Worm (Caenorhabditis elegans) whole organism, L4 larva: ENCODE data around the gene nfki-1.

ENCODE experiments used
- F10B5.3 ChIP-seq: sonication (generic microtip); optimal IDR thresholded peaks from 2 replicates; lab custom pipeline; 2016; ENCODE audit warnings: mild to moderate bottlenecking, missing genetic modification characterization, missing compliant biosample characterization
- F26F4.8 ChIP-seq: fragments of 200-800 bp; sonication (Bioruptor generic); conservative IDR thresholded peaks from 2 replicates; pipeline ENCODE4 v1.3.6; 2022; ENCODE audit warnings: missing genetic modification characterization, missing compliant biosample characterization
- F37D6.2 ChIP-seq: sonication (generic microtip); optimal IDR thresholded peaks from 2 replicates; lab custom pipeline; 2016; ENCODE audit warnings: mild to moderate bottlenecking, missing genetic modification characterization, missing compliant biosample characterization
- T26A8.4 ChIP-seq: fragments of 200-800 bp; sonication (Bioruptor generic); IDR thresholded peaks from 2 replicates; pipeline ENCODE4 v1.3.6; 2022; ENCODE audit warnings: missing genetic modification characterization, missing compliant biosample characterization
- aha-1 ChIP-seq: fragments of 150-350 bp; peaks from one replicate; lab custom pipeline; 2014; ENCODE audit warnings: missing biosample characterization, missing genetic modification characterization
- ceh-28 ChIP-seq: fragments of 150-350 bp; optimal IDR thresholded peaks from 2 replicates; lab custom pipeline; 2014; ENCODE audit warnings: missing biosample characterization, missing genetic modification reagents, missing genetic modification characterization
- ceh-32 ChIP-seq: sonication (generic microtip); optimal IDR thresholded peaks from 2 replicates; lab custom pipeline; 2016; ENCODE audit warnings: mild to moderate bottlenecking, missing genetic modification characterization, missing compliant biosample characterization; ENCODE audit not compliant: poor library complexity
- ceh-44 ChIP-seq: fragments of 200-800 bp; sonication (Bioruptor generic); IDR thresholded peaks from 2 replicates; pipeline ENCODE4 v1.3.6; 2022; ENCODE audit warnings: missing genetic modification reagents, missing genetic modification characterization, missing compliant biosample characterization
- ceh-82 ChIP-seq: sonication (generic microtip); optimal IDR thresholded peaks from 2 replicates; lab custom pipeline; 2017; ENCODE audit warnings: missing biosample characterization, missing genetic modification characterization
- daf-16 ChIP-seq, 3 experiments: sonication (generic microtip); optimal IDR thresholded peaks; 2 replicates each; lab custom pipeline; 2016 to 2017; ENCODE audit warnings: missing genetic modification characterization in 3 of 3, missing genetic modification reagents in 3 of 3, mild to moderate bottlenecking in 2 of 3, missing compliant biosample characterization in 2 of 3, missing biosample characterization in 1 of 3, moderate library complexity in 1 of 3
- dmd-6 ChIP-seq: fragments of 200-800 bp; sonication (Bioruptor generic); IDR thresholded peaks from 2 replicates; pipeline ENCODE4 v1.3.6; 2022; ENCODE audit warnings: missing genetic modification reagents, missing genetic modification characterization, missing compliant biosample characterization
- dmd-8 ChIP-seq: fragments of 200-800 bp; sonication (Bioruptor generic); IDR thresholded peaks from 2 replicates; pipeline ENCODE4 v1.3.6; 2022; ENCODE audit warnings: missing genetic modification characterization, missing compliant biosample characterization
- dpl-1 ChIP-seq: fragments of 150-350 bp; optimal IDR thresholded peaks from 2 replicates; lab custom pipeline; 2014; ENCODE audit warnings: missing biosample characterization, missing genetic modification reagents, missing genetic modification characterization
- duxl-1 ChIP-seq: sonication (generic microtip); optimal IDR thresholded peaks from 2 replicates; lab custom pipeline; 2016; ENCODE audit warnings: mild to moderate bottlenecking, missing genetic modification characterization, moderate library complexity, missing compliant biosample characterization; ENCODE audit not compliant: poor library complexity
- dve-1 ChIP-seq: sonication (generic microtip); optimal IDR thresholded peaks from 2 replicates; lab custom pipeline; 2017; ENCODE audit warnings: antibody characterized with exemption, mild to moderate bottlenecking, missing genetic modification characterization, missing compliant biosample characterization; ENCODE audit not compliant: insufficient read depth
- egl-27 ChIP-seq: sonication (generic microtip); optimal IDR thresholded peaks from 3 replicates; lab custom pipeline; 2017; ENCODE audit warnings: missing biosample characterization, missing genetic modification reagents, missing genetic modification characterization
- fkh-10 ChIP-seq: fragments of 150-350 bp; optimal IDR thresholded peaks from 2 replicates; lab custom pipeline; 2014; ENCODE audit warnings: missing biosample characterization, missing genetic modification reagents, missing genetic modification characterization
- hif-1 ChIP-seq, 2 experiments: sonication (generic microtip); optimal IDR thresholded peaks; 2 replicates each; lab custom pipeline; 2016 to 2017; ENCODE audit warnings: missing compliant biosample characterization in 2 of 2, missing genetic modification characterization in 2 of 2, missing genetic modification reagents in 2 of 2, missing genotype in 2 of 2, mild to moderate bottlenecking in 1 of 2
- hlh-11 ChIP-seq: fragments of 200-800 bp; sonication (Bioruptor generic); optimal IDR thresholded peaks from 2 replicates; lab custom pipeline; 2018; ENCODE audit warnings: mild to moderate bottlenecking, missing genetic modification characterization, missing compliant biosample characterization
- hlh-30 ChIP-seq: sonication (generic microtip); optimal IDR thresholded peaks from 2 replicates; lab custom pipeline; 2017; ENCODE audit warnings: antibody characterized with exemption, mild to moderate bottlenecking, missing genetic modification characterization, missing compliant biosample characterization; ENCODE audit not compliant: insufficient read depth
- lim-7 ChIP-seq: fragments of 200-800 bp; sonication (Bioruptor generic); IDR thresholded peaks from 2 replicates; pipeline ENCODE4 v1.3.6; 2022; ENCODE audit warnings: missing genetic modification characterization, missing compliant biosample characterization
- lin-15B ChIP-seq: fragments of 150-350 bp; sonication (generic microtip); optimal IDR thresholded peaks from 3 replicates; lab custom pipeline; 2014; ENCODE audit warnings: missing biosample characterization, missing genetic modification characterization
- lin-38 ChIP-seq: fragments of 200-800 bp; sonication (Bioruptor generic); IDR thresholded peaks from 2 replicates; pipeline ENCODE4 v1.3.6; 2022; ENCODE audit warnings: missing genetic modification reagents, missing genetic modification characterization, missing compliant biosample characterization
- lir-3 ChIP-seq: sonication (generic microtip); optimal IDR thresholded peaks from 2 replicates; lab custom pipeline; 2016; ENCODE audit warnings: mild to moderate bottlenecking, missing genetic modification characterization, missing compliant biosample characterization
- lsy-2 ChIP-seq, 2 experiments: fragments of 150-350 bp in 1 of 2; sonication (generic microtip) in 1 of 2; optimal IDR thresholded peaks; 2 replicates each; lab custom pipeline; 2014 to 2017; ENCODE audit warnings: missing biosample characterization in 2 of 2, missing genetic modification characterization in 2 of 2
- madf-5 ChIP-seq, 2 experiments: fragments of 200-800 bp; sonication (Bioruptor generic); IDR thresholded peaks; 2 replicates each; pipeline ENCODE4 v1.3.6; 2022; ENCODE audit warnings: missing compliant biosample characterization in 2 of 2, missing genetic modification characterization in 2 of 2
- mdl-1 ChIP-seq, 2 experiments: fragments of 150-350 bp in 1 of 2; sonication (generic microtip) in 1 of 2; optimal IDR thresholded peaks; 2 replicates each; lab custom pipeline; 2014 to 2017; ENCODE audit warnings: missing biosample characterization in 2 of 2, missing genetic modification characterization in 2 of 2
- mep-1 ChIP-seq: fragments of 150-350 bp; sonication (generic microtip); optimal IDR thresholded peaks from 3 replicates; lab custom pipeline; 2014; ENCODE audit warnings: missing biosample characterization, missing genetic modification characterization
- mes-2 ChIP-seq: sonication (generic microtip); optimal IDR thresholded peaks from 2 replicates; lab custom pipeline; 2016; ENCODE audit warnings: missing genotype, mild to moderate bottlenecking, missing genetic modification characterization, missing compliant biosample characterization; ENCODE audit not compliant: poor library complexity, severe bottlenecking
- mxl-3 ChIP-seq: fragments of 200-800 bp; sonication (Bioruptor generic); optimal IDR thresholded peaks from 2 replicates; lab custom pipeline; 2018; ENCODE audit warnings: mild to moderate bottlenecking, missing genetic modification characterization, missing compliant biosample characterization
- nhr-237 ChIP-seq: sonication (generic microtip); optimal IDR thresholded peaks from 2 replicates; lab custom pipeline; 2017; ENCODE audit warnings: missing biosample characterization, missing genetic modification characterization
- nhr-28 ChIP-seq: fragments of 150-350 bp; optimal IDR thresholded peaks from 2 replicates; lab custom pipeline; 2014; ENCODE audit warnings: missing biosample characterization, missing genetic modification characterization
- nhr-41 ChIP-seq: fragments of 200-800 bp; sonication (Bioruptor generic); IDR thresholded peaks from 2 replicates; pipeline ENCODE4 v1.3.6; 2022; ENCODE audit warnings: missing genetic modification reagents, missing genetic modification characterization, missing compliant biosample characterization
- nhr-48 ChIP-seq: sonication (generic microtip); optimal IDR thresholded peaks from 2 replicates; lab custom pipeline; 2016; ENCODE audit warnings: mild to moderate bottlenecking, missing genetic modification characterization, missing compliant biosample characterization
- nhr-6 ChIP-seq: fragments of 150-350 bp; optimal IDR thresholded peaks from 2 replicates; lab custom pipeline; 2014; ENCODE audit warnings: missing biosample characterization, missing genetic modification characterization
- nhr-77 ChIP-seq: fragments of 150-350 bp; optimal IDR thresholded peaks from 2 replicates; lab custom pipeline; 2014; ENCODE audit warnings: missing biosample characterization, missing genetic modification characterization
- pha-4 ChIP-seq, 2 experiments: fragments of 150-350 bp in 1 of 2; fragments of 200-800 bp in 1 of 2; sonication (Bioruptor generic) in 1 of 2; IDR thresholded peaks in 1 of 2; optimal IDR thresholded peaks in 1 of 2; 2 replicates each; pipeline versions ENCODE4 v1.3.6 to Lab custom; 2014 to 2022; ENCODE audit warnings: missing genetic modification characterization in 2 of 2, missing genetic modification reagents in 2 of 2, missing biosample characterization in 1 of 2, missing compliant biosample characterization in 1 of 2
- pqm-1 ChIP-seq: sonication (generic microtip); optimal IDR thresholded peaks from 2 replicates; lab custom pipeline; 2017; ENCODE audit warnings: missing biosample characterization, missing genetic modification characterization
- rbr-2 ChIP-seq: sonication (generic microtip); optimal IDR thresholded peaks from 2 replicates; lab custom pipeline; 2016; ENCODE audit warnings: missing genotype, missing genetic modification characterization, missing compliant biosample characterization
- saeg-2 ChIP-seq: fragments of 200-800 bp; sonication (Bioruptor generic); IDR thresholded peaks from 2 replicates; pipeline ENCODE4 v1.3.6; 2022; ENCODE audit warnings: missing genetic modification reagents, missing genetic modification characterization, missing compliant biosample characterization
- snpc-1.2 ChIP-seq: fragments of 200-800 bp; sonication (Bioruptor generic); IDR thresholded peaks from 2 replicates; pipeline ENCODE4 v1.3.6; 2022; ENCODE audit warnings: missing genetic modification reagents, missing genetic modification characterization, missing compliant biosample characterization
- snpc-4 ChIP-seq: fragments of 150-350 bp; optimal IDR thresholded peaks from 2 replicates; lab custom pipeline; 2014; ENCODE audit warnings: missing biosample characterization, missing genetic modification characterization
- unc-39 ChIP-seq: sonication (generic microtip); optimal IDR thresholded peaks from 2 replicates; lab custom pipeline; 2017; ENCODE audit warnings: missing biosample characterization, missing genetic modification characterization
- unc-62 ChIP-seq, 3 experiments: fragments of 150-350 bp in 1 of 3; sonication (generic microtip); optimal IDR thresholded peaks in 2 of 3; peaks in 1 of 3; 1 replicate in 1 of 3; 2 replicates in 2 of 3; lab custom pipeline; 2014 to 2017; ENCODE audit warnings: missing biosample characterization in 3 of 3, missing genetic modification characterization in 3 of 3, missing genetic modification reagents in 3 of 3, missing genotype in 1 of 3
- zag-1 ChIP-seq: fragments of 150-350 bp; optimal IDR thresholded peaks from 2 replicates; lab custom pipeline; 2014; ENCODE audit warnings: missing biosample characterization, missing genetic modification characterization
- zip-11 ChIP-seq: fragments of 200-800 bp; sonication (Bioruptor generic); IDR thresholded peaks from 2 replicates; pipeline ENCODE4 v1.3.6; 2022; ENCODE audit warnings: missing genetic modification characterization, missing compliant biosample characterization
- ztf-11 ChIP-seq: fragments of 150-350 bp; optimal IDR thresholded peaks from 2 replicates; lab custom pipeline; 2014; ENCODE audit warnings: missing biosample characterization, missing genetic modification characterization

Gene nfki-1

ce11 chrX:15376580-15376979, 21.5 kb downstream of the nfki-1 start:
- TF ChIP-seq F37D6.2 (no peak), dpl-1 (GFP tag; lab: Kevin White, UChicago) (no peak), dve-1 (peak; percentile 40), rbr-2 (tag; lab: Kevin White, UChicago) (peak; percentile 42), fkh-10 (GFP tag; lab: Kevin White, UChicago) (no peak), lin-15B (tag; lab: Kevin White, UChicago) (no peak), mep-1 (peak; percentile 30), unc-62 (GFP tag; optimal IDR thresholded peaks at IDR 0.05 in 1 of 2; lab: Kevin White, UChicago) (peak in 1 of 2 experiments; percentile 63), unc-62 (tag; optimal IDR thresholded peaks at IDR 0.05; lab: Kevin White, UChicago) (no peak), snpc-4 (tag; lab: Kevin White, UChicago) (no peak), madf-5 (GFP tag; IDR thresholded peaks at IDR 0.05; lab: Robert Waterston, UW) (no peak), nhr-6 (tag; lab: Kevin White, UChicago) (peak; percentile 4), hlh-11 (tag; lab: Kevin White, UChicago) (peak; percentile 59), lsy-2 (tag; optimal IDR thresholded peaks at IDR 0.05; lab: Kevin White, UChicago) (peak in 1 of 2 experiments; percentile 3), nhr-77 (tag; lab: Kevin White, UChicago) (peak; percentile 65), ceh-44 (GFP tag; lab: Robert Waterston, UW) (no peak), mdl-1 (tag; optimal IDR thresholded peaks at IDR 0.05; lab: Kevin White, UChicago) (peak in 1 of 2 experiments; percentile 66), aha-1 (peak; percentile 11), F10B5.3 (no peak), hif-1 (tag; optimal IDR thresholded peaks at IDR 0.05; lab: Kevin White, UChicago) (peak in 1 of 2 experiments; percentile 13), pqm-1 (tag; lab: Kevin White, UChicago) (no peak), daf-16 (GFP tag; optimal IDR thresholded peaks at IDR 0.05; lab: Kevin White, UChicago) (no peak), daf-16 (tag; optimal IDR thresholded peaks at IDR 0.05; lab: Kevin White, UChicago) (peak; percentile 85), saeg-2 (GFP tag; lab: Robert Waterston, UW) (no peak), ztf-11 (tag; lab: Kevin White, UChicago) (no peak), unc-39 (no peak), nhr-28 (tag; lab: Kevin White, UChicago) (peak; percentile 85), mxl-3 (peak; percentile 42), ceh-82 (tag; lab: Kevin White, UChicago) (no peak), hlh-30 (tag; lab: Kevin White, UChicago) (peak; percentile 52), mes-2 (peak; percentile 55), snpc-1.2 (GFP tag; lab: Robert Waterston, UW) (no peak), dmd-6 (GFP tag; lab: Robert Waterston, UW) (peak; percentile 46), pha-4 (GFP tag; IDR thresholded peaks at IDR 0.05; lab: Robert Waterston, UW) (no peak), pha-4 (tag; optimal IDR thresholded peaks at IDR 0.05; lab: Kevin White, UChicago) (peak; percentile 9), lir-3 (tag; lab: Kevin White, UChicago) (no peak)

- TF ChIP-seq dmd-8 (no peak), zip-11 (GFP tag; lab: Robert Waterston, UW) (no peak), lin-38 (GFP tag; lab: Robert Waterston, UW) (no peak), hlh-11 (tag; lab: Kevin White, UChicago) (no peak), daf-16 (GFP tag; optimal IDR thresholded peaks at IDR 0.05; lab: Kevin White, UChicago) (no peak), daf-16 (tag; optimal IDR thresholded peaks at IDR 0.05; lab: Kevin White, UChicago) (no peak), rbr-2 (tag; lab: Kevin White, UChicago) (no peak)
Observed at ce11 chrX:15377724-15378123, 22.7 kb downstream of the nfki-1 start, which contains the start of gene svh-5. Gene svh-5, minus strand, starts transcription at chrX:15377824.

- TF ChIP-seq F10B5.3 = no peak
- no peak for TF ChIP-seq ceh-28 (tag; lab: Kevin White, UChicago)
- TF ChIP-seq dmd-6 (GFP tag; lab: Robert Waterston, UW) = peak; percentile 51
- peak; percentile 54 for TF ChIP-seq nhr-48 (tag; lab: Kevin White, UChicago)
- TF ChIP-seq duxl-1 (tag; lab: Kevin White, UChicago) = no peak
- no peak for TF ChIP-seq zag-1
- no peak for TF ChIP-seq lim-7 (GFP tag; lab: Robert Waterston, UW)
- no peak for TF ChIP-seq F26F4.8 (GFP tag; lab: Robert Waterston, UW)
- no peak for TF ChIP-seq lin-38 (GFP tag; lab: Robert Waterston, UW)
- no peak for TF ChIP-seq nhr-41 (GFP tag; lab: Robert Waterston, UW)
- TF ChIP-seq T26A8.4 = no peak
- TF ChIP-seq saeg-2 (GFP tag; lab: Robert Waterston, UW) = no peak
- peak; percentile 67 for TF ChIP-seq aha-1
- TF ChIP-seq ceh-32 (tag; lab: Kevin White, UChicago) = no peak
- peak; percentile 44 for TF ChIP-seq nhr-28 (tag; lab: Kevin White, UChicago)
- no peak for TF ChIP-seq nhr-237 (tag; lab: Kevin White, UChicago)
- TF ChIP-seq hlh-11 (tag; lab: Kevin White, UChicago) = no peak
- no peak for TF ChIP-seq egl-27 (tag; lab: Kevin White, UChicago)
Observed at ce11 chrX:15379882-15380281, 24.8 kb downstream of the nfki-1 start.
